Worm (Caenorhabditis elegans): ENCODE data around the gene C10C5.3.

C10C5.3 gene

ce11 chrIV:9423095-9423494, 48.5 kb downstream of the C10C5.3 start, which contains the start of gene srxa-2 (continued):
- TF ChIP-seq nhr-76 (tag; optimal IDR thresholded peaks at IDR 0.05) = no peak
- no peak for TF ChIP-seq rbr-2 (tag; optimal IDR thresholded peaks at IDR 0.05)

All from whole organism, L4 larva.